Worm (Caenorhabditis elegans) whole organism, L1 larva: ENCODE data around the gene col-92.
A peak's percentile ranks its signal among the peaks of the same experiment; 100 is the strongest.

ENCODE experiments used
- C04F5.9 ChIP-seq: sonication (generic microtip); optimal IDR thresholded peaks from 2 replicates; lab custom pipeline; 2016; ENCODE audit warnings: missing genetic modification characterization, missing compliant biosample characterization
- C16A3.4 ChIP-seq: fragments of 150-350 bp; optimal IDR thresholded peaks from 2 replicates; lab custom pipeline; 2014; ENCODE audit warnings: missing biosample characterization, missing genetic modification characterization
- blmp-1 ChIP-seq: fragments of 150-350 bp; optimal IDR thresholded peaks from 2 replicates; lab custom pipeline; 2014; ENCODE audit warnings: missing biosample characterization, missing genetic modification characterization
- ceh-88 ChIP-seq: fragments of 200-800 bp; sonication (Bioruptor generic); IDR thresholded peaks from 2 replicates; pipeline ENCODE4 v1.3.6; 2022; ENCODE audit warnings: missing genetic modification characterization, missing compliant biosample characterization
- ces-1 ChIP-seq: fragments of 150-350 bp; optimal IDR thresholded peaks from 2 replicates; lab custom pipeline; 2014; ENCODE audit warnings: missing biosample characterization, missing genetic modification reagents, missing genetic modification characterization
- dsc-1 ChIP-seq: sonication (generic microtip); optimal IDR thresholded peaks from 2 replicates; lab custom pipeline; 2016; ENCODE audit warnings: mild to moderate bottlenecking, missing genetic modification characterization, missing compliant biosample characterization
- efl-3 ChIP-seq: fragments of 200-800 bp; sonication (Bioruptor generic); optimal IDR thresholded peaks from 2 replicates; lab custom pipeline; 2018; ENCODE audit warnings: mild to moderate bottlenecking, missing genetic modification characterization, missing compliant biosample characterization
- egl-13 ChIP-seq: sonication (generic microtip); optimal IDR thresholded peaks from 2 replicates; lab custom pipeline; 2016; ENCODE audit warnings: missing genotype, missing genetic modification reagents, missing genetic modification characterization, missing compliant biosample characterization
- egl-27 ChIP-seq, 2 experiments: fragments of 150-350 bp in 1 of 2; sonication (generic microtip); optimal IDR thresholded peaks; 3 replicates each; lab custom pipeline; 2017 to 2018; ENCODE audit warnings: missing biosample characterization in 2 of 2, missing genetic modification characterization in 2 of 2, missing genetic modification reagents in 2 of 2
- elt-3 ChIP-seq, 6 experiments: fragments of 150-350 bp in 1 of 6; sonication (generic microtip); optimal IDR thresholded peaks; 2 replicates each; lab custom pipeline; 2017 to 2018; ENCODE audit warnings: missing biosample characterization in 6 of 6, missing genetic modification characterization in 6 of 6, inconsistent platforms in 1 of 6
- ets-5 ChIP-seq: fragments of 200-800 bp; sonication (Bioruptor generic); IDR thresholded peaks from 2 replicates; pipeline ENCODE4 v1.3.6; 2022; ENCODE audit warnings: missing genetic modification characterization, missing compliant biosample characterization
- fkh-4 ChIP-seq: sonication (generic microtip); optimal IDR thresholded peaks from 2 replicates; lab custom pipeline; 2016; ENCODE audit warnings: missing compliant biosample characterization, missing genetic modification characterization, borderline replicate concordance
- fos-1 ChIP-seq: fragments of 150-350 bp; optimal IDR thresholded peaks from 2 replicates; lab custom pipeline; 2014; ENCODE audit warnings: missing biosample characterization, missing genetic modification characterization
- grh-1 ChIP-seq: fragments of 200-800 bp; sonication (Bioruptor generic); IDR thresholded peaks from 2 replicates; pipeline ENCODE4 v1.3.6; 2022; ENCODE audit warnings: missing genetic modification reagents, missing genetic modification characterization, missing compliant biosample characterization
- hlh-17 ChIP-seq: fragments of 200-800 bp; sonication (Bioruptor generic); optimal IDR thresholded peaks from 2 replicates; lab custom pipeline; 2018; ENCODE audit warnings: missing genetic modification characterization, mild to moderate bottlenecking, missing compliant biosample characterization, moderate library complexity, borderline replicate concordance
- lin-13 ChIP-seq: fragments of 150-350 bp; optimal IDR thresholded peaks from 2 replicates; lab custom pipeline; 2014; ENCODE audit warnings: missing biosample characterization, missing genetic modification reagents, missing genetic modification characterization
- lin-14 ChIP-seq: fragments of 200-800 bp; sonication (Bioruptor generic); optimal IDR thresholded peaks from 2 replicates; lab custom pipeline; 2018; ENCODE audit warnings: mild to moderate bottlenecking, missing genetic modification characterization, moderate library complexity, missing compliant biosample characterization
- lin-35 ChIP-seq, 2 experiments: fragments of 150-350 bp; optimal IDR thresholded peaks; 2 replicates each; lab custom pipeline; 2014; ENCODE audit warnings: missing biosample characterization in 2 of 2, missing genetic modification characterization in 2 of 2, missing genetic modification reagents in 2 of 2
- lin-39 ChIP-seq: fragments of 150-350 bp; optimal IDR thresholded peaks from 2 replicates; lab custom pipeline; 2014; ENCODE audit warnings: missing biosample characterization, missing genetic modification reagents, missing genetic modification characterization
- lir-3 ChIP-seq: sonication (generic microtip); optimal IDR thresholded peaks from 2 replicates; lab custom pipeline; 2016; ENCODE audit warnings: mild to moderate bottlenecking, missing genetic modification characterization, moderate library complexity, missing compliant biosample characterization; ENCODE audit not compliant: poor library complexity
- mab-9 ChIP-seq: fragments of 200-800 bp; sonication (Bioruptor generic); IDR thresholded peaks from 2 replicates; pipeline ENCODE4 v1.3.6; 2022; ENCODE audit warnings: missing genetic modification reagents, missing genetic modification characterization, missing compliant biosample characterization
- nhr-12 ChIP-seq: sonication (generic microtip); optimal IDR thresholded peaks from 2 replicates; lab custom pipeline; 2017; ENCODE audit warnings: missing biosample characterization, missing genetic modification characterization
- nhr-19 ChIP-seq: fragments of 200-800 bp; sonication (Bioruptor generic); conservative IDR thresholded peaks from 2 replicates; pipeline ENCODE4 v1.3.6; 2022; ENCODE audit warnings: missing genetic modification characterization, missing compliant biosample characterization
- nhr-47 ChIP-seq: sonication (generic microtip); optimal IDR thresholded peaks from 2 replicates; lab custom pipeline; 2016; ENCODE audit warnings: mild to moderate bottlenecking, missing genetic modification characterization, moderate library complexity, missing compliant biosample characterization
- nhr-71 ChIP-seq: sonication (generic microtip); optimal IDR thresholded peaks from 2 replicates; lab custom pipeline; 2016; ENCODE audit warnings: mild to moderate bottlenecking, missing genetic modification characterization, moderate library complexity, missing compliant biosample characterization
- nhr-77 ChIP-seq: fragments of 150-350 bp; optimal IDR thresholded peaks from 2 replicates; lab custom pipeline; 2014; ENCODE audit warnings: missing biosample characterization, missing genetic modification characterization
- nhr-85 ChIP-seq: sonication (generic microtip); peaks from one replicate; lab custom pipeline; 2016; ENCODE audit warnings: missing genetic modification characterization, inconsistent platforms, missing compliant biosample characterization
- nhr-90 ChIP-seq: sonication (generic microtip); optimal IDR thresholded peaks from 2 replicates; lab custom pipeline; 2016; ENCODE audit warnings: mild to moderate bottlenecking, missing genetic modification characterization, missing compliant biosample characterization; ENCODE audit not compliant: poor library complexity
- snu-23 ChIP-seq: sonication (generic microtip); optimal IDR thresholded peaks from 2 replicates; lab custom pipeline; 2016; ENCODE audit warnings: missing genetic modification characterization, missing compliant biosample characterization
- sup-37 ChIP-seq: fragments of 200-800 bp; sonication (Bioruptor generic); optimal IDR thresholded peaks from 2 replicates; lab custom pipeline; 2018; ENCODE audit warnings: mild to moderate bottlenecking, missing genetic modification characterization, missing compliant biosample characterization
- tlp-1 ChIP-seq: fragments of 150-350 bp; optimal IDR thresholded peaks from 2 replicates; lab custom pipeline; 2014; ENCODE audit warnings: missing biosample characterization, missing genetic modification characterization
- unc-30 ChIP-seq: sonication (generic microtip); optimal IDR thresholded peaks from 2 replicates; lab custom pipeline; 2017; ENCODE audit warnings: missing biosample characterization, missing genetic modification characterization
- unc-62 ChIP-seq: fragments of 150-350 bp; optimal IDR thresholded peaks from 2 replicates; lab custom pipeline; 2014; ENCODE audit warnings: missing biosample characterization, missing genetic modification reagents, missing genetic modification characterization
- unc-86 ChIP-seq: sonication (generic microtip); optimal IDR thresholded peaks from 2 replicates; lab custom pipeline; 2016; ENCODE audit warnings: missing genetic modification characterization, missing compliant biosample characterization
- unc-98 ChIP-seq: fragments of 200-800 bp; sonication (Bioruptor generic); IDR thresholded peaks from 2 replicates; pipeline ENCODE4 v1.3.6; 2022; ENCODE audit warnings: missing genetic modification characterization, missing compliant biosample characterization
- vab-15 ChIP-seq: sonication (generic microtip); optimal IDR thresholded peaks from 2 replicates; lab custom pipeline; 2017; ENCODE audit warnings: missing genotype, mild to moderate bottlenecking, missing genetic modification characterization, missing compliant biosample characterization
- xbp-1 ChIP-seq: sonication (generic microtip); optimal IDR thresholded peaks from 2 replicates; lab custom pipeline; 2016; ENCODE audit warnings: missing genetic modification characterization, missing compliant biosample characterization

Gene col-92

ce11 chrIII:10989491-10990032 lies 6.5 kb upstream of the col-92 start (continued):
- TF ChIP-seq lin-35 (GFP tag; optimal IDR thresholded peaks at IDR 0.05; lab: Kevin White, UChicago): peak; percentile 82 to 90
- TF ChIP-seq unc-86 (tag; lab: Kevin White, UChicago): peak; percentile 97
- TF ChIP-seq ceh-88: peak; percentile 96
- peak; percentile 86 for TF ChIP-seq vab-15 (tag; lab: Kevin White, UChicago)
- TF ChIP-seq lir-3 (tag; lab: Kevin White, UChicago): peak; percentile 91
- peak; percentile 96 for TF ChIP-seq sup-37 (GFP tag; lab: Kevin White, UChicago)
- no peak for TF ChIP-seq ets-5
- peak; percentile 98 for TF ChIP-seq nhr-90
- TF ChIP-seq unc-98 (GFP tag; lab: Robert Waterston, UW): peak; percentile 88
- peak; percentile 98 for TF ChIP-seq egl-13 (tag; lab: Kevin White, UChicago)
- TF ChIP-seq dsc-1 (tag; lab: Kevin White, UChicago): peak; percentile 99
- no peak for TF ChIP-seq tlp-1 (tag; lab: Kevin White, UChicago)
- peak; percentile 62 for TF ChIP-seq nhr-12
- peak; percentile 95 for TF ChIP-seq C16A3.4 (tag; lab: Kevin White, UChicago)
- TF ChIP-seq fkh-4 (tag; lab: Kevin White, UChicago): peak; percentile 77
- TF ChIP-seq elt-3 (tag; optimal IDR thresholded peaks at IDR 0.05; lab: Kevin White, UChicago): peak in 5 of 6 experiments; percentile 15 to 95 (median 80)
- TF ChIP-seq efl-3 (GFP tag; lab: Kevin White, UChicago): peak; percentile 92
- peak; percentile 93 for TF ChIP-seq lin-13
- TF ChIP-seq ces-1 (GFP tag; lab: Kevin White, UChicago): no peak
- peak; percentile 95 for TF ChIP-seq nhr-77
- peak; percentile 79 to 85 for TF ChIP-seq egl-27 (tag; optimal IDR thresholded peaks at IDR 0.05; lab: Kevin White, UChicago)
- peak; percentile 98 for TF ChIP-seq nhr-71
- TF ChIP-seq hlh-17 (GFP tag; lab: Kevin White, UChicago): no peak
- TF ChIP-seq unc-62 (GFP tag; lab: Kevin White, UChicago): peak; percentile 11
- peak; percentile 88 for TF ChIP-seq C04F5.9 (tag; lab: Kevin White, UChicago)
- TF ChIP-seq fos-1 (tag; lab: Kevin White, UChicago): peak; percentile 92
- TF ChIP-seq mab-9 (GFP tag; lab: Robert Waterston, UW): peak; percentile 96
- TF ChIP-seq nhr-47 (tag; lab: Kevin White, UChicago): peak; percentile 99
- TF ChIP-seq lin-39 (tag; lab: Kevin White, UChicago): peak; percentile 91
- peak; percentile 95 for TF ChIP-seq xbp-1 (tag; lab: Kevin White, UChicago)
- TF ChIP-seq unc-30 (tag; lab: Kevin White, UChicago): peak; percentile 45
- TF ChIP-seq grh-1: peak; percentile 94

- 0 out of 2 replicates have a peak, but pooled peaks have one; percentile 5 for TF ChIP-seq nhr-19 (GFP tag; lab: Robert Waterston, UW)
- TF ChIP-seq lin-14: peak; percentile 51
- no peak for TF ChIP-seq nhr-90
- peak; percentile 26 for TF ChIP-seq snu-23 (GFP tag; lab: Kevin White, UChicago)
- TF ChIP-seq nhr-85 (tag; lab: Kevin White, UChicago): peak; percentile 63
- no peak for TF ChIP-seq ets-5
These were observed 4.6 kb upstream of the col-92 start, which contains the start of gene col-94 for ce11 chrIII:10987561-10988184. TSS of gene col-94 (minus strand) at chrIII:10987873.

- TF ChIP-seq nhr-85 (tag; lab: Kevin White, UChicago) (peak; percentile 30), nhr-47 (tag; lab: Kevin White, UChicago) (peak; percentile 2), blmp-1 (tag; lab: Kevin White, UChicago) (peak; percentile 57)
These were observed 3.4 kb upstream of the col-92 start for ce11 chrIII:10986438-10986837.
